Worm (Caenorhabditis elegans): ENCODE data around the gene C17F4.7.

DNA sequence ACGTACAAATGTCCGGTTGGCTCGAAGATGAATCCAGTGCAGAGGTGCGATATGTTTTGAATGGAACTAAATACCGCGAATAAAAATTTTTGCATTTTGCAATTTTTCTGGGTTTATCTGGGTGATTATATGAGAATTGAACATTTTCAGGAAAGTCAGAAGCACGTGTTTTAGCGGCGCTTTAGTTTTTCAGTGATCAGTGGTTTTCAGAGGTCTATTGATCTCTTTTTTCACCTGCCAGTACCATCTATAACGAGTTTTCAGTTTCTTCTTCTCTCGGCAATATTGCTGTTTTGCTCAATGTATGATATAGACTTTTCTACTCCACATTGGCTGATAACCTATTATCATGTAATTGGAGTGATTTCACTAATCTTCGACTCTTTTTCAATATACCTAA lies 41.3 kb upstream of the C17F4.7 start, which contains the start of gene sri-63:
- TF ChIP-seq W03F9.2 (tag; optimal IDR thresholded peaks at IDR 0.05): no peak
- no peak for TF ChIP-seq him-1 (tag; optimal IDR thresholded peaks at IDR 0.05)
- TF ChIP-seq dao-5 (tag; optimal IDR thresholded peaks at IDR 0.05): no peak
